Worm (Caenorhabditis elegans) whole organism, midembryonic: ENCODE measurements around the gene str-94.

Source experiments
- T22C8.4 ChIP-seq: fragments of 200-800 bp; sonication (Bioruptor generic); IDR thresholded peaks from 2 replicates; pipeline ENCODE4 v1.3.6; 2022; ENCODE audit warnings: missing genetic modification characterization, missing compliant biosample characterization
- cog-1 ChIP-seq: sonication (generic microtip); optimal IDR thresholded peaks from 2 replicates; lab custom pipeline; 2016; ENCODE audit warnings: missing genetic modification characterization, missing compliant biosample characterization
- flt-1 ChIP-seq: fragments of 200-800 bp; sonication (Bioruptor generic); IDR thresholded peaks from 2 replicates; pipeline ENCODE4 v1.3.6; 2022; ENCODE audit warnings: missing genetic modification characterization, missing compliant biosample characterization
- klf-2 ChIP-seq: fragments of 200-800 bp; sonication (Bioruptor generic); conservative IDR thresholded peaks from 2 replicates; pipeline ENCODE4 v1.3.6; 2022; ENCODE audit warnings: missing genetic modification reagents, missing genetic modification characterization, missing compliant biosample characterization
- med-1 ChIP-seq: sonication (generic microtip); optimal IDR thresholded peaks from 2 replicates; lab custom pipeline; 2017; ENCODE audit warnings: missing genetic modification characterization, mild to moderate bottlenecking, missing compliant biosample characterization, antibody characterized with exemption, missing genetic modification reagents; ENCODE audit not compliant: insufficient read depth
- ref-1 ChIP-seq: fragments of 200-800 bp; sonication (Bioruptor generic); conservative IDR thresholded peaks from 2 replicates; pipeline ENCODE4 v1.3.6; 2022; ENCODE audit warnings: missing genetic modification reagents, missing genetic modification characterization, missing compliant biosample characterization
- ztf-23 ChIP-seq: fragments of 200-800 bp; sonication (Bioruptor generic); IDR thresholded peaks from 2 replicates; pipeline ENCODE4 v1.3.6; 2022; ENCODE audit warnings: missing genetic modification reagents, missing genetic modification characterization, missing compliant biosample characterization

ce11 chrV:9293359-9293758 is 44.3 kb upstream of the str-94 start:
- TF ChIP-seq ref-1: no peak
- TF ChIP-seq flt-1: peak; percentile 58; the same call in 1 of the 2 replicates
- no peak for TF ChIP-seq cog-1 (tag; lab: Kevin White, UChicago)
- no peak for TF ChIP-seq ztf-23
- TF ChIP-seq T22C8.4 (GFP tag; lab: Robert Waterston, UW): no peak
- TF ChIP-seq med-1 (GFP tag; lab: Kevin White, UChicago): no peak
- TF ChIP-seq klf-2 (GFP tag; lab: Robert Waterston, UW): no peak; the same call in 1 of the 2 replicates
